Worm (Caenorhabditis elegans) whole organism, young adult: ENCODE measurements around the gene ubc-19.

ENCODE experiments used
- atf-7 ChIP-seq: sonication (generic microtip); optimal IDR thresholded peaks from 2 replicates; lab custom pipeline; 2017; ENCODE audit warnings: mild to moderate bottlenecking, missing genetic modification characterization, missing compliant biosample characterization
- chd-7 ChIP-seq: sonication (generic microtip); optimal IDR thresholded peaks from 2 replicates; lab custom pipeline; 2016; ENCODE audit warnings: mild to moderate bottlenecking, missing genetic modification characterization, moderate library complexity, missing compliant biosample characterization
- ets-4 ChIP-seq: fragments of 200-800 bp; sonication (Bioruptor generic); optimal IDR thresholded peaks from 2 replicates; lab custom pipeline; 2018; ENCODE audit warnings: mild to moderate bottlenecking, missing genetic modification characterization, missing compliant biosample characterization
- snpc-4 ChIP-seq, 5 experiments: fragments of 150-350 bp in 1 of 5; sonication (generic microtip) in 4 of 5; optimal IDR thresholded peaks; 2 replicates each; lab custom pipeline; 2014 to 2018; ENCODE audit warnings: missing genetic modification characterization in 5 of 5, missing biosample characterization in 3 of 5, antibody characterized with exemption in 2 of 5, mild to moderate bottlenecking in 2 of 5, missing compliant biosample characterization in 2 of 5, missing genotype in 2 of 5, moderate library complexity in 2 of 5, missing genetic modification reagents in 1 of 5
- unc-130 ChIP-seq: sonication (generic microtip); optimal IDR thresholded peaks from 2 replicates; lab custom pipeline; 2016; ENCODE audit warnings: missing genetic modification reagents, missing genetic modification characterization, missing compliant biosample characterization

DNA sequence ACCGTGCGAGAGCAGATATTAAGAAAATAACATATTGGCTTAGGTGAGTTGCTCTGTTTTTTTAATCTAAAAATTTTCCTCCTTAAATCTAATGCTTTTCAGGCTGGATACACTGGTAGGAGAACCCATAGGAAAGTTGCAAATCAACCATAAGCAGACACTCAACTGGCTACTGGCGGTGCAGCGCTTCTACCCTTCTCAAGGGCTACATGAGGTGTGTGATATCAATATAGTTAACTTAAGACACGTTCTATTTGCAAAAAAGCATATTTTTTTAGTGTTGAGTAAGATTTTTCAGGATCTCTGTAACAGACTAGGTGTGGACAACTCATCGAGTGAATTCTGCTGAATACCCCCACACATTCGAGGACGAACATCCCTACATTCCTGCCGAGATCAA, 18.5 kb upstream of the ubc-19 start:
- TF ChIP-seq snpc-4 (GFP tag; optimal IDR thresholded peaks at IDR 0.05; lab: Kevin White, UChicago): no peak
- TF ChIP-seq snpc-4 (tag; optimal IDR thresholded peaks at IDR 0.05; lab: Kevin White, UChicago): no peak
- TF ChIP-seq chd-7 (tag; lab: Kevin White, UChicago): no peak
- no peak for TF ChIP-seq ets-4 (GFP tag; lab: Kevin White, UChicago)
- no peak for TF ChIP-seq atf-7 (tag; lab: Kevin White, UChicago)
- no peak for TF ChIP-seq unc-130
